Worm (Caenorhabditis elegans) whole organism, young adult: Measurements from ENCODE around the gene srx-23.

Source experiments
- B0336.3 ChIP-seq: fragments of 200-800 bp; sonication (Bioruptor generic); IDR thresholded peaks from 2 replicates; pipeline ENCODE4 v1.3.6; 2022; ENCODE audit warnings: missing genetic modification characterization, missing compliant biosample characterization
- C06A6.2 ChIP-seq: fragments of 200-800 bp; sonication (Bioruptor generic); conservative IDR thresholded peaks from 2 replicates; pipeline ENCODE4 v1.3.6; 2022; ENCODE audit warnings: missing genetic modification characterization, missing compliant biosample characterization
- F22D6.2 ChIP-seq: sonication (generic microtip); optimal IDR thresholded peaks from 2 replicates; lab custom pipeline; 2016; ENCODE audit warnings: mild to moderate bottlenecking, missing genetic modification characterization, missing compliant biosample characterization
- F52B5.7 ChIP-seq: sonication (generic microtip); optimal IDR thresholded peaks from 2 replicates; lab custom pipeline; 2016; ENCODE audit warnings: mild to moderate bottlenecking, missing genetic modification characterization, missing compliant biosample characterization
- F57C9.4 ChIP-seq: sonication (generic microtip); optimal IDR thresholded peaks from 2 replicates; lab custom pipeline; 2017; ENCODE audit warnings: mild to moderate bottlenecking, missing genetic modification characterization, missing compliant biosample characterization
- akir-1 ChIP-seq: fragments of 200-800 bp; sonication (Bioruptor generic); optimal IDR thresholded peaks from 2 replicates; lab custom pipeline; 2018; ENCODE audit warnings: mild to moderate bottlenecking, missing genetic modification characterization, moderate library complexity, missing compliant biosample characterization
- ama-1 ChIP-seq, 3 experiments: fragments of 150-350 bp in 1 of 3; sonication (generic microtip) in 2 of 3; optimal IDR thresholded peaks; 2 replicates each; lab custom pipeline; 2014 to 2018; ENCODE audit warnings: missing biosample characterization in 2 of 3, missing genetic modification characterization in 2 of 3, missing genetic modification reagents in 2 of 3
- aptf-3 ChIP-seq: fragments of 200-800 bp; sonication (Bioruptor generic); IDR thresholded peaks from 2 replicates; pipeline ENCODE4 v1.3.6; 2022; ENCODE audit warnings: missing genetic modification characterization, missing compliant biosample characterization
- attf-5 ChIP-seq: fragments of 200-800 bp; sonication (Bioruptor generic); optimal IDR thresholded peaks from 2 replicates; lab custom pipeline; 2018; ENCODE audit warnings: mild to moderate bottlenecking, missing genetic modification characterization, missing compliant biosample characterization
- cebp-1 ChIP-seq, 2 experiments: fragments of 200-800 bp in 1 of 2; sonication (Bioruptor generic) in 1 of 2; sonication (generic microtip) in 1 of 2; IDR thresholded peaks in 1 of 2; optimal IDR thresholded peaks in 1 of 2; 2 replicates each; pipeline versions ENCODE4 v1.3.6 to Lab custom; 2017 to 2022; ENCODE audit warnings: missing compliant biosample characterization in 2 of 2, missing genetic modification characterization in 2 of 2, mild to moderate bottlenecking in 1 of 2, missing genetic modification reagents in 1 of 2, moderate library complexity in 1 of 2
- ceh-100 ChIP-seq: fragments of 200-800 bp; sonication (Bioruptor generic); IDR thresholded peaks from 2 replicates; pipeline ENCODE4 v1.3.6; 2022; ENCODE audit warnings: missing genetic modification reagents, missing genetic modification characterization, missing compliant biosample characterization
- ceh-27 ChIP-seq: fragments of 200-800 bp; sonication (Bioruptor generic); optimal IDR thresholded peaks from 2 replicates; lab custom pipeline; 2018; ENCODE audit warnings: mild to moderate bottlenecking, missing genetic modification characterization, moderate library complexity, missing compliant biosample characterization
- ceh-40 ChIP-seq: fragments of 200-800 bp; sonication (Bioruptor generic); IDR thresholded peaks from 2 replicates; pipeline ENCODE4 v1.3.6; 2022; ENCODE audit warnings: missing genetic modification characterization, missing compliant biosample characterization
- ceh-79 ChIP-seq: sonication (generic microtip); optimal IDR thresholded peaks from 2 replicates; lab custom pipeline; 2017; ENCODE audit warnings: mild to moderate bottlenecking, missing genetic modification characterization, missing compliant biosample characterization
- dox-1 ChIP-seq: fragments of 200-800 bp; sonication (Bioruptor generic); IDR thresholded peaks from 2 replicates; pipeline ENCODE4 v1.3.6; 2022; ENCODE audit warnings: missing genetic modification reagents, missing genetic modification characterization, missing compliant biosample characterization
- efl-1 ChIP-seq: fragments of 150-350 bp; optimal IDR thresholded peaks from 2 replicates; lab custom pipeline; 2014; ENCODE audit warnings: missing biosample characterization, missing genetic modification reagents, missing genetic modification characterization
- egl-44 ChIP-seq: fragments of 200-800 bp; sonication (Bioruptor generic); IDR thresholded peaks from 2 replicates; pipeline ENCODE4 v1.3.6; 2022; ENCODE audit warnings: missing genetic modification reagents, missing genetic modification characterization, missing compliant biosample characterization
- him-1 ChIP-seq: sonication (generic microtip); optimal IDR thresholded peaks from 2 replicates; lab custom pipeline; 2016; ENCODE audit warnings: missing genotype, missing genetic modification reagents, missing genetic modification characterization, missing compliant biosample characterization
- hmg-1.2 ChIP-seq: fragments of 200-800 bp; sonication (Bioruptor generic); IDR thresholded peaks from 2 replicates; pipeline ENCODE4 v1.3.6; 2022; ENCODE audit warnings: missing genetic modification reagents, missing genetic modification characterization, missing compliant biosample characterization
- hmg-20 ChIP-seq: fragments of 200-800 bp; sonication (Bioruptor generic); IDR thresholded peaks from 2 replicates; pipeline ENCODE4 v1.3.6; 2022; ENCODE audit warnings: missing genetic modification reagents, missing genetic modification characterization, missing compliant biosample characterization
- hrde-1 ChIP-seq: sonication (generic microtip); optimal IDR thresholded peaks from 2 replicates; lab custom pipeline; 2016; ENCODE audit warnings: missing genetic modification characterization, mild to moderate bottlenecking, missing compliant biosample characterization, moderate library complexity, missing genotype, missing genetic modification reagents, borderline replicate concordance
- let-607 ChIP-seq, 2 experiments: fragments of 200-800 bp in 1 of 2; sonication (Bioruptor generic) in 1 of 2; sonication (generic microtip) in 1 of 2; optimal IDR thresholded peaks; 2 replicates each; lab custom pipeline; 2016 to 2018; ENCODE audit warnings: mild to moderate bottlenecking in 2 of 2, missing compliant biosample characterization in 2 of 2, missing genetic modification characterization in 2 of 2, moderate library complexity in 2 of 2, missing genotype in 1 of 2
- lin-26 ChIP-seq: fragments of 200-800 bp; sonication (Bioruptor generic); IDR thresholded peaks from 2 replicates; pipeline ENCODE4 v1.3.6; 2022; ENCODE audit warnings: missing genetic modification reagents, missing genetic modification characterization, missing compliant biosample characterization
- lsl-1 ChIP-seq: fragments of 200-800 bp; sonication (Bioruptor generic); optimal IDR thresholded peaks from 2 replicates; lab custom pipeline; 2018; ENCODE audit warnings: mild to moderate bottlenecking, missing genetic modification characterization, moderate library complexity, missing compliant biosample characterization
- madf-10 ChIP-seq: sonication (generic microtip); optimal IDR thresholded peaks from 2 replicates; lab custom pipeline; 2016; ENCODE audit warnings: mild to moderate bottlenecking, missing genetic modification characterization, missing compliant biosample characterization
- nhr-80 ChIP-seq: sonication (generic microtip); optimal IDR thresholded peaks from 2 replicates; lab custom pipeline; 2016; ENCODE audit warnings: missing genetic modification characterization, missing compliant biosample characterization
- sea-2 ChIP-seq: fragments of 200-800 bp; sonication (Bioruptor generic); IDR thresholded peaks from 2 replicates; pipeline ENCODE4 v1.3.6; 2022; ENCODE audit warnings: missing genetic modification characterization, missing compliant biosample characterization
- snpc-1.1 ChIP-seq: sonication (generic microtip); optimal IDR thresholded peaks from 2 replicates; lab custom pipeline; 2017; ENCODE audit warnings: missing genetic modification characterization, mild to moderate bottlenecking, missing compliant biosample characterization, antibody characterized with exemption, moderate library complexity, missing genotype, missing genetic modification reagents; ENCODE audit not compliant: insufficient read depth
- snpc-3.4 ChIP-seq: sonication (generic microtip); optimal IDR thresholded peaks from 2 replicates; lab custom pipeline; 2017; ENCODE audit warnings: missing genetic modification characterization, mild to moderate bottlenecking, missing compliant biosample characterization, antibody characterized with exemption, moderate library complexity, missing genotype, missing genetic modification reagents
- snpc-4 ChIP-seq, 5 experiments: fragments of 150-350 bp in 1 of 5; sonication (generic microtip) in 4 of 5; optimal IDR thresholded peaks; 2 replicates each; lab custom pipeline; 2014 to 2018; ENCODE audit warnings: missing genetic modification characterization in 5 of 5, missing biosample characterization in 3 of 5, antibody characterized with exemption in 2 of 5, mild to moderate bottlenecking in 2 of 5, missing compliant biosample characterization in 2 of 5, missing genotype in 2 of 5, moderate library complexity in 2 of 5, missing genetic modification reagents in 1 of 5
- somi-1 ChIP-seq: fragments of 200-800 bp; sonication (Bioruptor generic); optimal IDR thresholded peaks from 2 replicates; lab custom pipeline; 2018; ENCODE audit warnings: mild to moderate bottlenecking, missing genetic modification characterization, missing compliant biosample characterization
- sptf-2 ChIP-seq: fragments of 200-800 bp; sonication (Bioruptor generic); optimal IDR thresholded peaks from 2 replicates; lab custom pipeline; 2018; ENCODE audit warnings: mild to moderate bottlenecking, missing genetic modification characterization, missing compliant biosample characterization
- xnd-1 ChIP-seq: sonication (generic microtip); optimal IDR thresholded peaks from 2 replicates; lab custom pipeline; 2016; ENCODE audit warnings: missing genotype, missing genetic modification reagents, missing genetic modification characterization, missing compliant biosample characterization
- ztf-18 ChIP-seq: sonication (generic microtip); optimal IDR thresholded peaks from 2 replicates; lab custom pipeline; 2016; ENCODE audit warnings: missing genotype, mild to moderate bottlenecking, missing genetic modification characterization, missing compliant biosample characterization
- ztf-26 ChIP-seq: sonication (generic microtip); optimal IDR thresholded peaks from 2 replicates; lab custom pipeline; 2017; ENCODE audit warnings: missing genetic modification characterization, missing compliant biosample characterization
- ztf-28 ChIP-seq: fragments of 200-800 bp; sonication (Bioruptor generic); IDR thresholded peaks from 2 replicates; pipeline ENCODE4 v1.3.6; 2022; ENCODE audit warnings: missing genetic modification reagents, missing genetic modification characterization, missing compliant biosample characterization
- ztf-6 ChIP-seq: fragments of 200-800 bp; sonication (Bioruptor generic); IDR thresholded peaks from 2 replicates; pipeline ENCODE4 v1.3.6; 2022; ENCODE audit warnings: missing genetic modification reagents, missing genetic modification characterization, missing compliant biosample characterization

srx-23 gene

DNA sequence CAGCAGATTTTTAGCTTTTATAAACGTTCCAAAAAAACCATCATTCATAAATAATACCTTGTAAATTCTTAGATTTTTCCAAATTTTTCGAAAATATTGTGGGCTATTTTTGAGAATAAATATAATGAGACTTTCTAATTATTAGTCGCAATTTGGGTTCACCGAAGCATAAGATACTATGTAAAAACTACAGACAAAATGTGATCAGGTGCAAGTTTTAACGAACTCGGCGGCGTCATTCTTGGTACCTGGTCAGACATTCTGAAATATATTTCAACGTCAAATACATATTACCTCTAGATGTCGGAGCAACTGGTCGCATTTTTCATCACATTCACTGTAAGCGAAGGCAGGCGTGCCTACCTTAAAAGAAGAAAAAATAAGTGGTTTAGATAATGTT is at the start of gene srx-23:
TSS of gene srx-23 (plus strand) at position 301 of the 400 bp plus-strand sequence.
- TF ChIP-seq sea-2: no peak
- TF ChIP-seq akir-1 (GFP tag; lab: Kevin White, UChicago): no peak
- TF ChIP-seq somi-1: no peak
- TF ChIP-seq ceh-79: no peak
- no peak for TF ChIP-seq efl-1 (GFP tag; lab: Kevin White, UChicago)
- no peak for TF ChIP-seq hrde-1
- no peak for TF ChIP-seq sptf-2
- no peak for TF ChIP-seq hmg-20 (GFP tag; lab: Robert Waterston, UW)
- TF ChIP-seq ceh-100: no peak
- no peak for TF ChIP-seq ztf-26 (tag; lab: Kevin White, UChicago)
- TF ChIP-seq egl-44: no peak

DNA sequence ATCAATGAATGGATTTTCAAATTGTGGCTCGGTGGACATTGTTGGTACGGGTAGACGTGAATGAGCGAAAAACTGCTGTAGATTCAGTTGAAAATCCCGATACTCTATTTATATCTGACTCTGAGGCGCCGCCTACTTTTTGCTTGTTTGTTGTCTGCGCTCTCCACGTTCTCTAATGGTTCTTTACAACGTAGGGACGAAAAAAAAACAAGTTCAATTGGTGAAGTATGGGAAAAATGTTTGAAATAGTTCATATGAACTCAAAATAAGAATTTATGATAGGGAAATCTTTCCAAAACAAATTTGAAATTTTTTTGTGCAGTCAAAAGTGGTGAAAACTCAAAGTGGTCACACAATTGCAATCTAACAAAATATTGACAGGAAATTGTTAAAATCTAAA is 47.3 kb upstream of the srx-23 start, which contains the start of gene F48G7.10:
TSS of gene F48G7.10 (minus strand) at position 101 of the 400 bp plus-strand sequence.
- TF ChIP-seq F57C9.4 (no peak), C06A6.2 (no peak), ztf-28 (GFP tag; lab: Robert Waterston, UW) (no peak), aptf-3 (no peak), ztf-18 (tag; lab: Kevin White, UChicago) (no peak), him-1 (tag; lab: Kevin White, UChicago) (no peak), madf-10 (no peak), ama-1 (optimal IDR thresholded peaks at IDR 0.05; lab: Kevin White, UChicago) (no peak), ama-1 (GFP tag; optimal IDR thresholded peaks at IDR 0.05; lab: Kevin White, UChicago) (no peak), xnd-1 (tag; lab: Kevin White, UChicago) (no peak), F22D6.2 (tag; lab: Kevin White, UChicago) (no peak), let-607 (tag; optimal IDR thresholded peaks at IDR 0.05; lab: Kevin White, UChicago) (no peak), lin-26 (GFP tag; lab: Robert Waterston, UW) (no peak), ztf-6 (GFP tag; lab: Robert Waterston, UW) (no peak), ceh-79 (no peak), snpc-3.4 (tag; lab: Kevin White, UChicago) (no peak), lsl-1 (GFP tag; lab: Kevin White, UChicago) (no peak), F52B5.7 (tag; lab: Kevin White, UChicago) (no peak), ceh-40 (GFP tag; lab: Robert Waterston, UW) (no peak)

DNA sequence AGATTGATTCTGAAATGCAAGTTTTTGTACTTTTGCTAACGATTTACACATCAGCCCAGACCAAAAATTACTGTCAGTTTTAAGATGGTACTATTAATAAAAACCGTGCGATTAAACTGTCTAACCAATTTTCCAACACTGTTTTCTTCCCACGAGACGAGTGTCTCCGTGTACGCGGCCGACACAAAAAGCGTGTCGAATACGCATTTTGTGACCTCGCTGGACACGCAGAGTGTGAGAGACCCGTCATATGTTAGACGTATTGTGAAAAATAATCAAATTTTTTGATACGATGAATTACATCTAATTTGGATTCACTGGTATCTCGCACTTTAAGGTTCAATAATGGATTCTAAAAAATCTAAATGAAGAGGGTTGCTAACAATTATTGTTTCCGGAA is 46.5 kb upstream of the srx-23 start:
- peak; percentile 88 for TF ChIP-seq nhr-80 (tag; lab: Kevin White, UChicago)
- peak; percentile 71 for TF ChIP-seq attf-5 (GFP tag; lab: Kevin White, UChicago)
- TF ChIP-seq snpc-4 (GFP tag; optimal IDR thresholded peaks at IDR 0.05; lab: Kevin White, UChicago): no peak
- TF ChIP-seq snpc-4 (tag; optimal IDR thresholded peaks at IDR 0.05; lab: Kevin White, UChicago): peak; percentile 66 to 91 (median 82)
- TF ChIP-seq B0336.3: no peak
- no peak; the same call in 1 of the 2 replicates for TF ChIP-seq hmg-1.2
- peak; percentile 63 for TF ChIP-seq dox-1 (GFP tag; lab: Robert Waterston, UW)
- TF ChIP-seq cebp-1 (GFP tag; IDR thresholded peaks at IDR 0.05; lab: Robert Waterston, UW): peak; percentile 36; the same call in 1 of the 2 replicates
- TF ChIP-seq cebp-1 (tag; optimal IDR thresholded peaks at IDR 0.05; lab: Kevin White, UChicago): peak; percentile 45
- peak; percentile 18 for TF ChIP-seq snpc-1.1
- TF ChIP-seq ceh-27 (GFP tag; lab: Kevin White, UChicago): peak; percentile 13
